Fruit fly (Drosophila melanogaster): ENCODE results near the gene CG13937.

The CG13937 gene

DNA sequence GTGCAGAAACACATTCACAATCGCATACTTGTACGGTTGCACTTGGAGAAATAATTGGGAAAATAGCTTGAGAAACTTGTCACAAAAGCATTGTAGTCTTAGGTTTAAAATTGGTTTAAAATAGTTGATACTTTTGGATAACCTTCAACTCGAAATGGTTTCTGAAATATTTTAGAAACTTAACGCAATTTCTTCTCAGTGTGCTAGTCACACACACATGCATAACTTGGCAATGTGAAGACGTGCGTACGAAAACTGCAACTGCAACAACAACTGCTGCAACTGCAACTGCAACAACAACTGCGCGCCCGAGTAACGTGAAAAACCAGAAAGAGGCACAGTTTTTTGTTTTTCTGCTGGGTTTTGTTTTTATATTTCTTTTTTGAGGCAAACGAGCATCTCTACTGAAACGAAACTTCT is 3.3 kb upstream of the CG13937 start:
- TF ChIP-seq sob (GFP tag; IDR thresholded peaks at IDR 0.05) (peak; percentile 73; the same call in 1 of the 2 replicates), lab (GFP tag; optimal IDR thresholded peaks at IDR 0.05) (peak; percentile 68), Dp (GFP tag; optimal IDR thresholded peaks at IDR 0.05) (no peak), Adf1 (GFP tag; IDR thresholded peaks at IDR 0.05) (no peak), D19B (GFP tag; optimal IDR thresholded peaks at IDR 0.05) (no peak), ems (GFP tag; optimal IDR thresholded peaks at IDR 0.05) (peak; percentile 73), vfl (GFP tag; optimal IDR thresholded peaks at IDR 0.05) (no peak), ttk (GFP tag; IDR thresholded peaks at IDR 0.05) (peak; percentile 88), CG15696 (tag; optimal IDR thresholded peaks at IDR 0.05) (peak; percentile 94), Gsc (GFP tag; IDR thresholded peaks at IDR 0.05) (peak; percentile 72), Poxn (GFP tag; IDR thresholded peaks at IDR 0.05) (no peak), cad (GFP tag; optimal IDR thresholded peaks at IDR 0.05) (no peak), CG17802 (tag; optimal IDR thresholded peaks at IDR 0.05) (peak; percentile 62), ewg (GFP tag; optimal IDR thresholded peaks at IDR 0.05) (peak; percentile 83), CG9215 (GFP tag; IDR thresholded peaks at IDR 0.05) (no peak; the same call in 1 of the 2 replicates), fd96Cb (tag; optimal IDR thresholded peaks at IDR 0.05) (peak; percentile 90), tll (GFP tag; optimal IDR thresholded peaks at IDR 0.05) (peak in 1 of 2 experiments; percentile 36), Pdp1 (GFP tag; optimal IDR thresholded peaks at IDR 0.05) (peak; percentile 80 to 81), CG15514 (GFP tag; optimal IDR thresholded peaks at IDR 0.05) (no peak), toy (GFP tag; IDR thresholded peaks at IDR 0.05) (no peak), CG12391 (tag; optimal IDR thresholded peaks at IDR 0.05) (peak; percentile 84), unpg (GFP tag; optimal IDR thresholded peaks at IDR 0.05) (peak; percentile 83), CG16779 (GFP tag; IDR thresholded peaks at IDR 0.05) (no peak), grn (GFP tag; optimal IDR thresholded peaks at IDR 0.05) (no peak), CG15269 (tag; optimal IDR thresholded peaks at IDR 0.05) (peak; percentile 82), sens-2 (GFP tag; IDR thresholded peaks at IDR 0.05) (peak; percentile 95), CG3726 (GFP tag; IDR thresholded peaks at IDR 0.05) (peak; percentile 77; the same call in 2 of the 3 replicates), vnd (GFP tag; IDR thresholded peaks at IDR 0.05; ENCODE audit: partially characterized antibody) (no peak), CG6683 (GFP tag; optimal IDR thresholded peaks at IDR 0.05) (no peak), bbx (GFP tag; IDR thresholded peaks at IDR 0.05; ENCODE audit: partially characterized antibody) (no peak), psq (GFP tag; optimal IDR thresholded peaks at IDR 0.05) (peak; percentile 50), CG12299 (tag; optimal IDR thresholded peaks at IDR 0.05) (peak; percentile 27), Elba2 (GFP tag; optimal IDR thresholded peaks at IDR 0.05) (peak; percentile 83), scrt (GFP tag; optimal IDR thresholded peaks at IDR 0.05) (peak; percentile 48), Sox100B (GFP tag; optimal IDR thresholded peaks at IDR 0.05) (peak; percentile 82), crc (GFP tag; optimal IDR thresholded peaks at IDR 0.05) (peak; percentile 40), Abd-B (GFP tag; optimal IDR thresholded peaks at IDR 0.05) (peak; percentile 81), CG7963 (GFP tag; IDR thresholded peaks at IDR 0.05; ENCODE audit: partially characterized antibody) (no peak), slp2 (GFP tag; optimal IDR thresholded peaks at IDR 0.05) (peak; percentile 44), Hand (GFP tag; optimal IDR thresholded peaks at IDR 0.05) (no peak), CG11504 (tag; optimal IDR thresholded peaks at IDR 0.05) (peak; percentile 91), CrebB (tag; optimal IDR thresholded peaks at IDR 0.05) (peak; percentile 47), CG10267 (tag; optimal IDR thresholded peaks at IDR 0.05) (peak; percentile 76), Dad (GFP tag; optimal IDR thresholded peaks at IDR 0.05) (peak; percentile 61), lilli (GFP tag; optimal IDR thresholded peaks at IDR 0.05) (peak; percentile 67), disco-r (GFP tag; optimal IDR thresholded peaks at IDR 0.05) (peak; percentile 75), Deaf1 (tag; optimal IDR thresholded peaks at IDR 0.05) (no peak), CG8290 (GFP tag; optimal IDR thresholded peaks at IDR 0.05) (peak; percentile 73), CG8290 (tag; optimal IDR thresholded peaks at IDR 0.05) (peak in 1 of 2 experiments; percentile 87), CG7271 (tag; optimal IDR thresholded peaks at IDR 0.05) (peak; percentile 85)

Measured in whole organism, embryonic.